Worm (Caenorhabditis elegans): Measurements from ENCODE around the gene C15H9.5.
A peak's percentile ranks its signal among the peaks of the same experiment; 100 is the strongest.

The C15H9.5 gene

ce11 chrX:6093046-6093445, at the start of gene C15H9.5:
TSS of gene C15H9.5 (plus strand) at chrX:6093300.
- TF ChIP-seq nhr-90 (tag; optimal IDR thresholded peaks at IDR 0.05) (no peak), sdz-38 (tag; optimal IDR thresholded peaks at IDR 0.05) (no peak), ztf-28 (GFP tag; IDR thresholded peaks at IDR 0.05) (no peak), lag-1 (GFP tag; IDR thresholded peaks at IDR 0.05) (no peak), Y56A3A.18 (GFP tag; IDR thresholded peaks at IDR 0.05) (no peak), mxl-1 (tag; optimal IDR thresholded peaks at IDR 0.05) (no peak), zim-3 (tag; optimal IDR thresholded peaks at IDR 0.05) (no peak), F39B2.1 (GFP tag; IDR thresholded peaks at IDR 0.05) (no peak), hlh-26 (GFP tag; conservative IDR thresholded peaks at IDR 0.05) (no peak), madf-10 (tag; optimal IDR thresholded peaks at IDR 0.05) (no peak), tlf-1 (GFP tag; optimal IDR thresholded peaks at IDR 0.05) (no peak), cebp-2 (GFP tag; IDR thresholded peaks at IDR 0.05) (no peak), F37B4.10 (GFP tag; IDR thresholded peaks at IDR 0.05) (no peak), somi-1 (GFP tag; optimal IDR thresholded peaks at IDR 0.05) (no peak), tbx-9 (tag; optimal IDR thresholded peaks at IDR 0.05; ENCODE audit: borderline replicate concordance) (no peak), unc-130 (GFP tag; optimal IDR thresholded peaks at IDR 0.05) (no peak), ceh-79 (tag; optimal IDR thresholded peaks at IDR 0.05) (no peak), hlh-12 (tag; optimal IDR thresholded peaks at IDR 0.05) (no peak), C17E4.6 (GFP tag; IDR thresholded peaks at IDR 0.05) (no peak), F52B5.7 (tag; optimal IDR thresholded peaks at IDR 0.05) (no peak), snpc-4 (GFP tag; optimal IDR thresholded peaks at IDR 0.05) (no peak), snpc-4 (tag; optimal IDR thresholded peaks at IDR 0.05) (peak in 1 of 4 experiments; percentile 4), nhr-80 (tag; optimal IDR thresholded peaks at IDR 0.05) (peak; percentile 66), ztf-3 (GFP tag; optimal IDR thresholded peaks at IDR 0.05) (no peak), snpc-1.3 (tag; optimal IDR thresholded peaks at IDR 0.05; ENCODE audit: insufficient read depth) (no peak), T07F8.4 (tag; optimal IDR thresholded peaks at IDR 0.05) (no peak), repo-1 (tag; optimal IDR thresholded peaks at IDR 0.05) (no peak), F33H1.4 (GFP tag; IDR thresholded peaks at IDR 0.05) (no peak), let-607 (tag; optimal IDR thresholded peaks at IDR 0.05) (peak in 1 of 2 experiments; percentile 33), B0336.3 (GFP tag; IDR thresholded peaks at IDR 0.05) (no peak), lin-40 (tag; optimal IDR thresholded peaks at IDR 0.05) (no peak), akir-1 (GFP tag; optimal IDR thresholded peaks at IDR 0.05) (no peak), mcd-1 (GFP tag; IDR thresholded peaks at IDR 0.05) (peak; percentile 29; the same call in 1 of the 2 replicates), ztf-18 (tag; optimal IDR thresholded peaks at IDR 0.05) (no peak), C06A6.2 (GFP tag; conservative IDR thresholded peaks at IDR 0.05) (no peak), lir-1 (GFP tag; conservative IDR thresholded peaks at IDR 0.05) (no peak), dox-1 (GFP tag; IDR thresholded peaks at IDR 0.05) (peak; percentile 28; the same call in 1 of the 2 replicates), efl-1 (GFP tag; optimal IDR thresholded peaks at IDR 0.05) (no peak), zfh-2 (GFP tag; conservative IDR thresholded peaks at IDR 0.05) (no peak), pbrm-1 (GFP tag; IDR thresholded peaks at IDR 0.05) (no peak), xnd-1 (tag; optimal IDR thresholded peaks at IDR 0.05) (no peak), chd-7 (tag; optimal IDR thresholded peaks at IDR 0.05) (no peak), nfyb-1 (GFP tag; IDR thresholded peaks at IDR 0.05) (peak; percentile 69), Y53F4B.3 (GFP tag; IDR thresholded peaks at IDR 0.05) (no peak)

Measured in whole organism, young adult.